Worm (Caenorhabditis elegans): ENCODE results near the gene mbr-1.

mbr-1 gene

DNA sequence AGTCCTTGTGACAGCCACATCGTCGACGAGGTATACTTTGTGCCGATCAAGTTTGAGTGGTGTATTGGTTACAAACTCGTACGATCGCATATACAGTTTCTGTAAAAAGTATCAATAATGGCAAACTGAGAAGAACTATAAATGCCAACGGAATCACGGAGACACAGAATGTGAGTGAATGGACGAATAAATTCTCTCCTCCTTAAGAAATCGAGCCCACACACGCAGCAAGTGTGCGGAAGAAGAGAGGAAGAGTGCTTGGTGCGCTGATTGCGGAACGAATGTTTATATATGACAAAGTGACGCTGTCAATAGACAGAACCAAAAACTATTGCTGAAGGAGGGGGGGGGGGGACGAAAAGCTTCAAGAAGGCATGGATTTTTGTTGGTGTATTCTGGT, 10.1 kb downstream of the mbr-1 start, which contains the start of gene rhgf-1:
rhgf-1 (minus strand) TSS at position 101 of the 400 bp plus-strand sequence.
- peak in 1 of 2 experiments; percentile 73 for TF ChIP-seq unc-62 (GFP tag; optimal IDR thresholded peaks at IDR 0.05 in 1 of 2)
- TF ChIP-seq unc-62 (tag; optimal IDR thresholded peaks at IDR 0.05): no peak
- TF ChIP-seq dpl-1 (GFP tag; optimal IDR thresholded peaks at IDR 0.05): no peak
- TF ChIP-seq lin-13 (GFP tag; optimal IDR thresholded peaks at IDR 0.05): no peak

ce11 chrX:10704329-10704728, 17.5 kb downstream of the mbr-1 start:
- TF ChIP-seq unc-62 (GFP tag; optimal IDR thresholded peaks at IDR 0.05 in 1 of 2) (peak in 1 of 2 experiments; percentile 94), unc-62 (tag; optimal IDR thresholded peaks at IDR 0.05) (no peak), ceh-20 (GFP tag; IDR thresholded peaks at IDR 0.05) (no peak)

ce11 chrX:10694933-10695332, 26.9 kb downstream of the mbr-1 start, which contains the start of gene plpp-1.3:
plpp-1.3 (plus strand) TSS chrX:10695312.
- no peak for TF ChIP-seq lin-29 (GFP tag; IDR thresholded peaks at IDR 0.05)
- TF ChIP-seq mxl-2 (GFP tag; conservative IDR thresholded peaks at IDR 0.05): no peak
- no peak for TF ChIP-seq pha-4 (GFP tag; IDR thresholded peaks at IDR 0.05)
- peak; percentile 13 for TF ChIP-seq pha-4 (tag; optimal IDR thresholded peaks at IDR 0.05)
- TF ChIP-seq saeg-2 (GFP tag; IDR thresholded peaks at IDR 0.05): no peak
- no peak for TF ChIP-seq T26A8.4 (GFP tag; IDR thresholded peaks at IDR 0.05)
- TF ChIP-seq nhr-6 (tag; optimal IDR thresholded peaks at IDR 0.05): peak; percentile 25
- no peak for TF ChIP-seq dmd-8 (GFP tag; IDR thresholded peaks at IDR 0.05)
- no peak for TF ChIP-seq fkh-10 (GFP tag; optimal IDR thresholded peaks at IDR 0.05)
- no peak for TF ChIP-seq duxl-1 (tag; optimal IDR thresholded peaks at IDR 0.05; ENCODE audit: poor library complexity)
- no peak for TF ChIP-seq nhr-42 (GFP tag; IDR thresholded peaks at IDR 0.05)
- no peak for TF ChIP-seq daf-12 (tag; optimal IDR thresholded peaks at IDR 0.05)
- peak; percentile 54 for TF ChIP-seq hlh-30 (tag; optimal IDR thresholded peaks at IDR 0.05; ENCODE audit: insufficient read depth)
- no peak for TF ChIP-seq attf-4 (tag; optimal IDR thresholded peaks at IDR 0.05)
- TF ChIP-seq hlh-11 (tag; optimal IDR thresholded peaks at IDR 0.05): peak; percentile 44
- no peak for TF ChIP-seq R02D3.7 (tag; optimal IDR thresholded peaks at IDR 0.05)
- TF ChIP-seq nhr-102 (tag; optimal IDR thresholded peaks at IDR 0.05): peak; percentile 7
- no peak for TF ChIP-seq ctbp-1 (GFP tag; IDR thresholded peaks at IDR 0.05)
- TF ChIP-seq mdl-1 (tag; optimal IDR thresholded peaks at IDR 0.05): peak in 1 of 2 experiments; percentile 30
- TF ChIP-seq zfp-2 (tag; optimal IDR thresholded peaks at IDR 0.05): no peak
- no peak for TF ChIP-seq lin-15B (tag; optimal IDR thresholded peaks at IDR 0.05)
- TF ChIP-seq lir-3 (tag; optimal IDR thresholded peaks at IDR 0.05): no peak
- no peak for TF ChIP-seq rbr-2 (tag; optimal IDR thresholded peaks at IDR 0.05)
- TF ChIP-seq Y75B8A.6 (GFP tag; IDR thresholded peaks at IDR 0.05): no peak
- peak; percentile 30; the same call in 1 of the 2 replicates for TF ChIP-seq dmd-6 (GFP tag; IDR thresholded peaks at IDR 0.05)
- peak; percentile 49 for TF ChIP-seq dve-1 (tag; optimal IDR thresholded peaks at IDR 0.05; ENCODE audit: insufficient read depth)
- no peak for TF ChIP-seq nhr-237 (tag; optimal IDR thresholded peaks at IDR 0.05)
- TF ChIP-seq F10B5.3 (tag; optimal IDR thresholded peaks at IDR 0.05): no peak
- no peak for TF ChIP-seq madf-5 (GFP tag; IDR thresholded peaks at IDR 0.05)
- TF ChIP-seq ZK337.2 (GFP tag; IDR thresholded peaks at IDR 0.05): no peak
- TF ChIP-seq lsy-2 (tag; optimal IDR thresholded peaks at IDR 0.05): peak in 1 of 2 experiments; percentile 32
- TF ChIP-seq set-16 (GFP tag; IDR thresholded peaks at IDR 0.05): no peak
- TF ChIP-seq zip-2 (tag; optimal IDR thresholded peaks at IDR 0.05): no peak
- TF ChIP-seq T20F7.1 (GFP tag; optimal IDR thresholded peaks at IDR 0.05): no peak
- TF ChIP-seq aha-1 (tag): no peak
- TF ChIP-seq unc-130 (GFP tag; optimal IDR thresholded peaks at IDR 0.05): no peak
- TF ChIP-seq F37D6.2 (tag; optimal IDR thresholded peaks at IDR 0.05): no peak
- no peak for TF ChIP-seq php-3 (GFP tag; IDR thresholded peaks at IDR 0.05)
- TF ChIP-seq nhr-41 (GFP tag; IDR thresholded peaks at IDR 0.05): no peak
- peak; percentile 63 for TF ChIP-seq mes-2 (tag; optimal IDR thresholded peaks at IDR 0.05; ENCODE audit: poor library complexity, severe bottlenecking)
- TF ChIP-seq mdt-29 (GFP tag; IDR thresholded peaks at IDR 0.05): no peak
- TF ChIP-seq unc-62 (GFP tag; optimal IDR thresholded peaks at IDR 0.05 in 1 of 2): no peak
- no peak for TF ChIP-seq unc-62 (tag; optimal IDR thresholded peaks at IDR 0.05)
- TF ChIP-seq ceh-44 (GFP tag; IDR thresholded peaks at IDR 0.05): no peak

Measured in whole organism, L4 larva.